Fruit fly (Drosophila melanogaster): ENCODE data around the gene arm.

The arm gene

DNA sequence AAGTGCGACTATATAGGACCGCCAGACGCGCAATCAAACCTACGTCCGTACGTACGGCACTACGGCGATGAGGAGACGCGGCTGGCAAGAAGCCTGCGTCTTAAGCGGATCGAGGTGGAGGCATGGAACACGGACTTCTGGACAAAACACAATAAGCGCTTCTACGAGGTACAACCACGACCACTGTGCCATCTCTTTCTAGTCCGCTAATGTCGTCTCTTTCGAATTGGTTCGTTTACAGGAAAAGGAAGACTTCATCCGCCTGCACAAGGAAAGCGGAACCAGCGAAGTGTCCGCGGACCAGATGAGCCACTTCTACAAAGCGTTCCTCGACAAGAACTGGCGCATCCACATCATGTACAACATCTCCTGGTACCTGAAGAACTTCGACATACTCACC, 19.7 kb downstream of the arm start:
- TF ChIP-seq pan (optimal IDR thresholded peaks at IDR 0.05) (no peak), psq (optimal IDR thresholded peaks at IDR 0.05) (no peak), usp (GFP tag; optimal IDR thresholded peaks at IDR 0.05) (no peak), CG8478 (optimal IDR thresholded peaks at IDR 0.05) (no peak), Dll (optimal IDR thresholded peaks at IDR 0.05) (no peak), EcR (GFP tag; optimal IDR thresholded peaks at IDR 0.05) (no peak)

DNA sequence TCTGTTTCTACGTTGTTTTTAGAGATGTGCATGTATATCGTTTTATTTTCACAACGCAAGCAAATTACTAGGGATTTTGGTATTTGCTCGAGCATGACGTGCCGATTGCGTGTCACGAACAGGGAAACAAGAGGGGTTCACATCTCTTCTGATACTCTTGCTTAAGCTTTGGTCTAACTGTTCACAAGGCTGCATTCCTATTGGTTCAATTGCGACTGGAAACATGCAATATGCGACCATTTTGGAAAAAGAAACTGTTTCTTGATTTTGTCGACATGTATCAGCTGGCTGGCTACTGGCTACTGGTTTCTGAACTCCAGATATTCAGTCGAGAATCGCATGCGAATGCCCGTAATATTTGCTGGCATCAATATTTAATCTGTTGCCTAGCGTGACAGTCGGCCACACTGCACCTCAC, 20.3 kb downstream of the arm start, which contains the start of gene Coa8:
Gene Coa8 (plus strand): TSS at position 144 of the 418 bp plus-strand sequence.
- no peak for TF ChIP-seq Dll (optimal IDR thresholded peaks at IDR 0.05)
- TF ChIP-seq pan (optimal IDR thresholded peaks at IDR 0.05), result no peak
- TF ChIP-seq psq (optimal IDR thresholded peaks at IDR 0.05), result no peak
- TF ChIP-seq EcR (GFP tag; optimal IDR thresholded peaks at IDR 0.05), result no peak
- no peak for TF ChIP-seq usp (GFP tag; optimal IDR thresholded peaks at IDR 0.05)
- TF ChIP-seq CG8478 (optimal IDR thresholded peaks at IDR 0.05), result no peak

DNA sequence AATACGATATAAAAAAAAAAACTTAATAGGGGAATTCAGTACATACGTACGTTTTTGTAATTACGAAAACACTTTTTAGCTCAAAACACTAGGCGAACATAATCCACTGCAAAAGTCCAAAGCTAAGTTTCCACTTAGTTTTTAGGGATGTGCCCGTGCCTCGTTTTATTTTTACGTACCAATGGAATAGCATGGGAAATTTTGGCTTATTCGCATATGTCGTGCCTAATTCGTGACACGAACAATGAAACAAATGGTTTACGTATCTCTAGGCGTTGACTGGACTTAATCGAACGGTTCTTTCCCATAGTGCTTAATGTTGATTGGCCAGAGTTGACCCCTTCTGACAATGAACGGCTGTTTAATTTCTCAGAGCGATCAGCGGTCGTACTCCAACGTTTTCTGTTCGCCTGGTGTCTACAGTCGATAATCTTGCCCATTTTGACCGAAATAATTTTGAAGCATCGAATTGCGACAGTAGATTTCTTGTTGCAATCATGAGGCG, 20.8 kb downstream of the arm start, which contains the start of gene CG14818:
Gene CG14818 (minus strand): TSS at position 169 of the 505 bp plus-strand sequence.
- no peak for TF ChIP-seq CG8478 (optimal IDR thresholded peaks at IDR 0.05)
- no peak for TF ChIP-seq pan (optimal IDR thresholded peaks at IDR 0.05)
- no peak for TF ChIP-seq psq (optimal IDR thresholded peaks at IDR 0.05)
- no peak for TF ChIP-seq EcR (GFP tag; optimal IDR thresholded peaks at IDR 0.05)
- TF ChIP-seq Dll (optimal IDR thresholded peaks at IDR 0.05), result no peak
- TF ChIP-seq usp (GFP tag; optimal IDR thresholded peaks at IDR 0.05), result no peak

DNA sequence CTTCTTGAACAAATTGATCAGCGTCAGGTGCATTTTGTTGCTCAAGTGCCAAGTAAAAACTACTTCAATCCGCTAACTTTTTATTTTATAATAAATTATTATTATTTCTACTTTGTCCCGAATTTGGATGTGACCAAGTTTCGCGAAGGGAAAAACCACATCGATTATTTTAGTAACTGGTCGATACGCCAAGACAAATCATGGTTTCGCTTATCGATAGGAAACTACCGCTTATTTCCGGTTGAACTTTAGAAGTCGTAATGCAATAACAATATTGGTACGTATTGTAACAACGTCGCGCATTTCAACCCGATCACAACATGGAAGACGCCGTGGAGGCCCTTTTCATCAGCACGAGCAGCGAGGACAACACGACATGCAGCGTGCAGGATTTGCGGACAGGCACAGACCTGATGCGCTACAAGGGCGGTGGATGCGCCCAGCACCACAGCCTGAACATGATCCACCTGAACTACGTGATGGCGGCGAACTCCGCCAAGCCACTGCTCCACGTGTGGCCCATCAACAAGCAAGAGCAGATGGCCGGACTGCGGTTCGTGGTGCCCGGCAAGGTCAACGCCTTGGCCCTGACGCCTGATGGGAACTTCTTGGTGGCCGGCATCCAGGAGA, 23.2 kb downstream of the arm start, which contains the start of the genes CG14817 and CG14805:
Gene CG14817 (minus strand): TSS at position 164 of the 630 bp plus-strand sequence.
Gene CG14805 (plus strand): TSS at position 211 of the 630 bp plus-strand sequence.
- TF ChIP-seq pan (optimal IDR thresholded peaks at IDR 0.05) (no peak), psq (optimal IDR thresholded peaks at IDR 0.05) (no peak), usp (GFP tag; optimal IDR thresholded peaks at IDR 0.05) (no peak)

DNA sequence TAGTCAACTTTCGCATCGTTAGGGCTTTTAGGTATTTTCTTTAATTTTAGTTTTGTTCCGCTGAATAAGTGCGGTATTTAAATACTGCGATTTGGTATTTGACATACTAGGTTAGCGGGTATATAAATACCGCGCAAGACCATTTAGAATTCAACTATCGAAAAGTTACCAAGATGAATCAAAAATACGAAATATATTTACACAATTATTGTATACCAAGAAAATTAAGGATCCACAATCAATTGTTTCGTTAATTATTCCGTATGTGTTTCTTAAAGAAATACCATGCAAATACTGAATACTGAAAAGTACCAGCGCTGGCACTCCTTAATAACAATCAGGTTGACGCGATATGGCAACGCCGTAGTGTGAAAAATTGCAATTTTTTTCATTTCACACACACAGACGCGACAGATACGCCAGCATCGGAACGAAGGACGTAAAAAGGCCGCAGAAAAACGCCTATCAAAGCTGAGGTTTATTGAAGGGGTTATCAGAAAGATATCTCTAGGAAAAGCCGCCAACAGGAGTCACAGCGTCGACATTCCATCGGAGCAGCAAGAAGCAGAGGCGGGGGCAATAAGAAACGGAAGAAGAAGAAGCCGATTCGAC, 26.8 kb downstream of the arm start, which contains the start of the genes Pgam5 and Vps26:
Gene Pgam5 (minus strand): TSS at position 51 of the 612 bp plus-strand sequence.
Gene Vps26 (plus strand): TSS at position 339 of the 612 bp plus-strand sequence.
- no peak for TF ChIP-seq CG8478 (optimal IDR thresholded peaks at IDR 0.05)
- no peak for TF ChIP-seq EcR (GFP tag; optimal IDR thresholded peaks at IDR 0.05)
- TF ChIP-seq Dll (optimal IDR thresholded peaks at IDR 0.05), result no peak
- no peak for TF ChIP-seq usp (GFP tag; optimal IDR thresholded peaks at IDR 0.05)
- TF ChIP-seq pan (optimal IDR thresholded peaks at IDR 0.05), result no peak
- no peak for TF ChIP-seq psq (optimal IDR thresholded peaks at IDR 0.05)

DNA sequence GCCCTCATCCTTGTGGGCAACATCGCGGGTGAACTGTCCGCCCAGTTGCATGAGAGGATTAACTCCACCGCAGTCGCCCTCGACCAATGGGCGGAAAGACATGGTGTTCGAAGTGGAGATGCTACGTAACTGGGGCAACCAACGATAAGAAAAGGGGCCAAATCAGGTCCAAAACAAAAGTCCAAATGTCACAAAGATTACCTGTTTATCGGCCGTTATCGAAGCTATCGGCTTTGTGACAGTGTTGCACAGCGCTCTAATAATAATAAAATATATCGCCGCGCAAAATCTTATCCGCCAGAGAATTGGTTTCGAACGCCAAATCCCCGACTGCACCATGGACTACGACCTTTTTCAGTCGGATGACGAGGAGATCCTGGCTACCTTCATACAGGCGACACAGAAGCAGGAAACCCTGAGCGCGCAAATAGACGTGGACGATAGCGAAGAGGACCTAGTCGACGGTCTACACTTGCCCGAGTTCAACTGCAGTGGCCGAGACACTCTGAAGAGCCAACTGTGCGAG, 31.8 kb downstream of the arm start, which contains the start of the genes CG14803 and Pex5:
Gene CG14803 (plus strand): TSS at position 285 of the 526 bp plus-strand sequence.
Gene Pex5 (minus strand): TSS at position 476 of the 526 bp plus-strand sequence.
- TF ChIP-seq pan (optimal IDR thresholded peaks at IDR 0.05) (no peak), CG8478 (optimal IDR thresholded peaks at IDR 0.05) (no peak), psq (optimal IDR thresholded peaks at IDR 0.05) (no peak), EcR (GFP tag; optimal IDR thresholded peaks at IDR 0.05) (no peak), usp (GFP tag; optimal IDR thresholded peaks at IDR 0.05) (no peak), Dll (optimal IDR thresholded peaks at IDR 0.05) (no peak)

DNA sequence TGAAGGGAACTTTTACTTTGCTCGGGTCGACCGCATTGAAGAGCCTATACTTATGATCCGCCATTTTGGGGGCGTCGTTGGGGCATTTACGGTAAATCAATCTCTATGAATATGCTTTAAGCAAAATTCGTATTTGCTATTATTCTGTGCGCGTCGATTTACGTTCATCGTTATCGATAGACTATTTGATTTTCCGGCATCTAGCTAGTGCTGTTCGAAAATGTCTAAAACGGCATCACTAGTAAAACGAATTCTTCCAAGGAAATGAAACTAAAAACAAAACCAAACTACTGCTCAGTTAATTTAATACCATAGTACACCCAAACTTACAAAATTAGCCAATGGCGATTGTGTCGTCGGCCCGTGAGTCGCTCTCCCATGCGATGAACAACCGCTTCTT, 34.8 kb downstream of the arm start, which contains the start of the genes Gcna and MED18:
Gene Gcna (minus strand): TSS at position 163 of the 400 bp plus-strand sequence.
Gene MED18 (plus strand): TSS at position 237 of the 400 bp plus-strand sequence.
- no peak for TF ChIP-seq Dll (optimal IDR thresholded peaks at IDR 0.05)
- no peak for TF ChIP-seq CG8478 (optimal IDR thresholded peaks at IDR 0.05)
- TF ChIP-seq usp (GFP tag; optimal IDR thresholded peaks at IDR 0.05), result no peak
- no peak for TF ChIP-seq EcR (GFP tag; optimal IDR thresholded peaks at IDR 0.05)
- TF ChIP-seq psq (optimal IDR thresholded peaks at IDR 0.05), result no peak
- no peak for TF ChIP-seq pan (optimal IDR thresholded peaks at IDR 0.05)

DNA sequence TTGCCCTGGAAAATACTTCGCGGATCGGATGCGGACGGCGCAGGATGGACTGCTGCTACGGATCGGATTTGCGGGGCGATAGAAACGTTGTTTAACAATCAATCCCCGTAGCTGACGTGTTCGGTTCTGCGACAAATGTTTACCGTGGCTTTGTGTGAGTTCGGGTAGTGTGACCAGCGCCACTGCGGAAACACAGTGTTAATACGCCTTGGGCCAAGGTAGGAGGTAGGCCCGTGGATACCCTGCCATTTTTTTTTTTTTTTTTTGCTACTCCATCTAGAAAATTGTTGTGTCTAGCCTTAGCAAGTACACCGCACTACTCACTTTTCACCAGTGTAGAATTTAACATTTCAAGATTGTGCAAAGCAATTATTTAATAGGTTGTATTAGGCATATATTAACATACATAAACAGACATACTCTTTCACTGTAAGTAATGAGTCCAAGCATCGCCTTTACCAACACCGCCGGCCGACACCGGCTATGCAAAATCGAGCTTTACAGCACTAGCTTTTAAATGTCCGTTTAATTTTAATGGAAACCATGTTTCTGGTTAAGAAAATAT, 38.7 kb downstream of the arm start, which contains the start of gene deltaCOP:
Gene deltaCOP (minus strand): TSS at position 171 of the 565 bp plus-strand sequence.
- TF ChIP-seq pan (optimal IDR thresholded peaks at IDR 0.05), result peak; percentile 70
- TF ChIP-seq EcR (GFP tag; optimal IDR thresholded peaks at IDR 0.05), result no peak
- TF ChIP-seq usp (GFP tag; optimal IDR thresholded peaks at IDR 0.05), result no peak
- no peak for TF ChIP-seq Dll (optimal IDR thresholded peaks at IDR 0.05)
- TF ChIP-seq CG8478 (optimal IDR thresholded peaks at IDR 0.05), result no peak

DNA sequence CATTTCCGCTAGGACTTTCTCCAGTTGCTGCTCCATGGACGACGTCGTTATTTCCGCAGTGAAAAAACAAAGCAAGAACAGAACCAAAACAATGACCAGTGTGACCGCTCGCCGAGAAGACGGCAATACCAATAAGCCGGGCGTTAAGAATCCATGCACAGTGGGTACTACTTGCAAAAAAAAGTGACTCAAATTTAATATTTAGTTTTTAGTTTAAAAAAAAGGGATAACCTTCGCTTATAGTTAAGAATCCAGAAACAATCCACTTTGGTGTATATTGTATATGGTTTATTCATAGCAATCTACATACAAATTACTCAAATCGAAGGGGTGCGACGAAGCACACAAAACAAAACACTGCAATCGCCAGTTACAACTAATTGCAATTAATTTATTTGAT, 41.6 kb downstream of the arm start, which contains the start of gene Lamtor5:
Gene Lamtor5 (minus strand): TSS at position 105 of the 400 bp plus-strand sequence.
- no peak for TF ChIP-seq CG8478 (optimal IDR thresholded peaks at IDR 0.05)
- no peak for TF ChIP-seq psq (optimal IDR thresholded peaks at IDR 0.05)
- no peak for TF ChIP-seq EcR (GFP tag; optimal IDR thresholded peaks at IDR 0.05)
- TF ChIP-seq Dll (optimal IDR thresholded peaks at IDR 0.05), result no peak
- TF ChIP-seq pan (optimal IDR thresholded peaks at IDR 0.05), result no peak
- no peak for TF ChIP-seq usp (GFP tag; optimal IDR thresholded peaks at IDR 0.05)

DNA sequence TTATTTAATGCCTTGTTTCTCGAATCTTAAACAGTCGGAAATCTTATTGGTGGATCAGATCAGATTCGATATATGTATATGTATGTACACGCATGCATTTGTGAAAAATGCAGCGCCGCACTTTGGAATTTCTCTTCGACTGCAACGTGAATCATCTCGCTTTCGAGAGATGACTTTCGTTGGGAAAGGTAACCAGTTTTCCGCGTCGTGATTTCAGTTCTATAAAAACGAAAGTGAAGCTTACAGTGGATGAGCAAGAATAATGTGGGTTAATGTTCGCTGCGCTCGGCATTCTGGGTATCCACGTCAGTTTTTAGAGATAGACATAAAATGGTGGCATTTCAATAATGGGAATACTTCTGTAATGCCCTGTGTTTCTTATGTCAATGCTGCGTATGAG, 43.8 kb downstream of the arm start:
- no peak for TF ChIP-seq EcR (GFP tag; optimal IDR thresholded peaks at IDR 0.05)
- no peak for TF ChIP-seq Dll (optimal IDR thresholded peaks at IDR 0.05)
- no peak for TF ChIP-seq psq (optimal IDR thresholded peaks at IDR 0.05)
- no peak for TF ChIP-seq CG8478 (optimal IDR thresholded peaks at IDR 0.05)
- no peak for TF ChIP-seq pan (optimal IDR thresholded peaks at IDR 0.05)
- TF ChIP-seq usp (GFP tag; optimal IDR thresholded peaks at IDR 0.05), result no peak

DNA sequence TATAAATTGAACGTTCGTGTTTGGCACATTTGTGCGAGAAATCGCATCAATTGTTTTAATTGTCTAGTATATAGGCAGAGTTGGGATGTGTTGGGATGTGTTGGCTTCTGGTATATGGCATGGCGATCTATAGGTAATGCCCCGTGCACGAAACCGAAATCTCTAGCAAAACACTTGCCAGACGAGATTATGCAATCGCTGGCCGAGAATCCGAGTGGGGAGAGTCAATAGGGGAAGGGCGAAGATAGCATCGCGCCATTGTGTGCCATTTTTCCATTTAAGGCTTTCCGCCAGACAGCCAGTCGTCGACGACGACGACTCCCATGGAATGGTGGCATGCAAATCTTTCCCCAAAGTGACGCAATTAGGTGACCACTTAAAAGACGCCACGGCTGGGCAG, 45.6 kb downstream of the arm start:
- TF ChIP-seq pan (optimal IDR thresholded peaks at IDR 0.05) (no peak), CG8478 (optimal IDR thresholded peaks at IDR 0.05) (no peak), psq (optimal IDR thresholded peaks at IDR 0.05) (no peak), EcR (GFP tag; optimal IDR thresholded peaks at IDR 0.05) (no peak), usp (GFP tag; optimal IDR thresholded peaks at IDR 0.05) (no peak), Dll (optimal IDR thresholded peaks at IDR 0.05) (no peak)
